Worm (Caenorhabditis elegans) whole organism, early embryonic: ENCODE data around the gene ZK262.19.

Experiments used
- B0310.2 ChIP-seq: sonication (generic microtip); optimal IDR thresholded peaks from 2 replicates; lab custom pipeline; 2016; ENCODE audit warnings: mild to moderate bottlenecking, missing genetic modification characterization, missing compliant biosample characterization
- F13C5.2 ChIP-seq: sonication (generic microtip); optimal IDR thresholded peaks from 2 replicates; lab custom pipeline; 2017; ENCODE audit warnings: mild to moderate bottlenecking, missing genetic modification characterization, inconsistent platforms, missing compliant biosample characterization
- aly-1 ChIP-seq: sonication (generic microtip); optimal IDR thresholded peaks from 2 replicates; lab custom pipeline; 2016; ENCODE audit warnings: missing genetic modification characterization, missing compliant biosample characterization
- ama-1 ChIP-seq: fragments of 150-350 bp; optimal IDR thresholded peaks from 2 replicates; lab custom pipeline; 2014
- ceh-13 ChIP-seq: fragments of 200-800 bp; sonication (Bioruptor generic); optimal IDR thresholded peaks from 2 replicates; lab custom pipeline; 2018; ENCODE audit warnings: mild to moderate bottlenecking, missing genetic modification characterization, missing compliant biosample characterization
- ceh-36 ChIP-seq: sonication (generic microtip); optimal IDR thresholded peaks from 2 replicates; lab custom pipeline; 2016; ENCODE audit warnings: missing genetic modification characterization, inconsistent platforms, missing compliant biosample characterization
- ets-7 ChIP-seq: sonication (generic microtip); optimal IDR thresholded peaks from 2 replicates; lab custom pipeline; 2016; ENCODE audit warnings: missing genotype, missing genetic modification characterization, missing compliant biosample characterization
- flt-1 ChIP-seq: fragments of 200-800 bp; sonication (Bioruptor generic); IDR thresholded peaks from 2 replicates; pipeline ENCODE4 v1.3.6; 2022; ENCODE audit warnings: missing genetic modification characterization, missing compliant biosample characterization
- hmbx-1 ChIP-seq: sonication (generic microtip); optimal IDR thresholded peaks from 2 replicates; lab custom pipeline; 2016; ENCODE audit warnings: mild to moderate bottlenecking, missing genetic modification characterization, missing compliant biosample characterization
- hmg-4 ChIP-seq: fragments of 200-800 bp; sonication (Bioruptor generic); optimal IDR thresholded peaks from 2 replicates; lab custom pipeline; 2018; ENCODE audit warnings: mild to moderate bottlenecking, missing genetic modification characterization, missing compliant biosample characterization
- hnd-1 ChIP-seq: sonication (generic microtip); optimal IDR thresholded peaks from 2 replicates; lab custom pipeline; 2016; ENCODE audit warnings: missing genetic modification characterization, missing compliant biosample characterization
- pes-1 ChIP-seq: fragments of 200-800 bp; sonication (Bioruptor generic); IDR thresholded peaks from 2 replicates; pipeline ENCODE4 v1.3.6; 2022; ENCODE audit warnings: missing genetic modification reagents, missing genetic modification characterization, missing compliant biosample characterization
- scrt-1 ChIP-seq: fragments of 200-800 bp; sonication (Bioruptor generic); IDR thresholded peaks from 2 replicates; pipeline ENCODE4 v1.3.6; 2022; ENCODE audit warnings: missing genetic modification characterization, missing compliant biosample characterization
- sea-1 ChIP-seq: fragments of 200-800 bp; sonication (Bioruptor generic); conservative IDR thresholded peaks from 2 replicates; pipeline ENCODE4 v1.3.6; 2022; ENCODE audit warnings: missing genetic modification characterization, missing compliant biosample characterization
- tbx-11 ChIP-seq: fragments of 200-800 bp; sonication (Bioruptor generic); IDR thresholded peaks from 2 replicates; pipeline ENCODE4 v1.3.6; 2022; ENCODE audit warnings: missing genetic modification characterization, missing compliant biosample characterization
- tbx-37 ChIP-seq: fragments of 200-800 bp; sonication (Bioruptor generic); conservative IDR thresholded peaks from 2 replicates; pipeline ENCODE4 v1.3.6; 2022; ENCODE audit warnings: missing genetic modification reagents, missing genetic modification characterization, missing compliant biosample characterization
- tra-4 ChIP-seq: sonication (generic microtip); optimal IDR thresholded peaks from 2 replicates; lab custom pipeline; 2017; ENCODE audit warnings: missing genetic modification characterization, missing compliant biosample characterization

Gene ZK262.19

DNA sequence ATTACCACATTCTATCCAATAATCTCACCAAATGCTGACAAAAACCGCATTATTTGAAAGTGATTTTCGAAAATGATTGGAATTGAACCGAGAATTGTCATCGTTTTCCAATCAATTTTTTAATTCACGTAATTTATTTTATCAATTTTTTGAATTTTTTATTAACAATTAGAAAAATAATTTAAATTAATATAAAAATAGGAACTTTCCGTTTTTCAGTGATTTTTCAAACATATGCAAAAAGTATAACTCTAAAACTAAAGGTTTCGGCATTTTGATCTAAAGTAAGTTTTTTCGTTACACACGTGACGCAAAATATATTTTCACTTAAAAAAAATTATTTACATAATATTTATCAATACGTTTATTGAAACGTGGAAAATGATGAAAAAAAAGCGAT, 31.2 kb downstream of the ZK262.19 start, which contains the start of gene Y51A2B.6:
Y51A2B.6 (minus strand) TSS at position 101 of the 400 bp plus-strand sequence.
- TF ChIP-seq ama-1 = no peak
- TF ChIP-seq ets-7 = no peak
- no peak for TF ChIP-seq F13C5.2 (tag; lab: Kevin White, UChicago)
- no peak for TF ChIP-seq hmbx-1
- no peak for TF ChIP-seq pes-1 (GFP tag; lab: Robert Waterston, UW)
- no peak for TF ChIP-seq tbx-11 (GFP tag; lab: Robert Waterston, UW)
- TF ChIP-seq sea-1 (GFP tag; lab: Robert Waterston, UW) = no peak
- TF ChIP-seq hmg-4 (GFP tag; lab: Kevin White, UChicago) = no peak

- TF ChIP-seq hnd-1 (tag; lab: Kevin White, UChicago) = no peak
- TF ChIP-seq tbx-37 = no peak
Measured at ce11 chrV:18389046-18389445, 36.4 kb downstream of the ZK262.19 start, which contains the start of the genes Y51A2B.4 and Y51A2B.5. TSS of gene Y51A2B.4 (minus strand) at chrV:18389146. TSS of gene Y51A2B.5 (plus strand) at chrV:18389277.

DNA sequence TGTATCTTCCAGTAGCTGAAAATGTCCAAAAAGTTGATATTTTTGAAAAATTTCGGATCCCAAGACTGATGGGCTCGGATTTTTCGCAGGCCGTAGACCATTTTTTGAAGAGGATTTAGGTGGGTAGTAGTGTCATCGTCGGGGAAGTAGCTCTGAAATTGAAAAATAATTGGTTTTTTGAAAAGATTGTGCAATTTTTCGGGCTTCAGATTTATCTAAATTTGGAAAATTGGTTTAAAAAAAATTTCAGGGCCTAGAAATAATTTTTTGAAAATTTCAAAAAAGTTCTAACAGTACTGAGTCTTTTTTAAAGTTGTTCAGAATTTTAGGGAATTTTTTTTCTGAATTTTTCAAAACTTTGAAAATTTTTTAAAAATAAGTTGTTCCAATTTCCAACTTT, 42.9 kb downstream of the ZK262.19 start, which contains the start of gene nhr-288:
nhr-288 (minus strand) TSS at position 101 of the 400 bp plus-strand sequence.
- TF ChIP-seq hnd-1 (tag; lab: Kevin White, UChicago) = no peak
- no peak for TF ChIP-seq ceh-13 (GFP tag; lab: Kevin White, UChicago)
- no peak for TF ChIP-seq hmg-4 (GFP tag; lab: Kevin White, UChicago)
- no peak for TF ChIP-seq ets-7
- TF ChIP-seq pes-1 (GFP tag; lab: Robert Waterston, UW) = no peak
- no peak for TF ChIP-seq tbx-37
- TF ChIP-seq ama-1 = no peak
- TF ChIP-seq aly-1 (tag; lab: Kevin White, UChicago) = no peak
- no peak for TF ChIP-seq ceh-36 (tag; lab: Kevin White, UChicago)
- no peak for TF ChIP-seq sea-1 (GFP tag; lab: Robert Waterston, UW)
- TF ChIP-seq hmbx-1 = no peak
- TF ChIP-seq flt-1 (GFP tag; lab: Robert Waterston, UW) = no peak
- TF ChIP-seq B0310.2 = no peak

ce11 chrV:18378819-18379218, 46.6 kb downstream of the ZK262.19 start, which contains the start of gene Y51A2B.8:
TSS of gene Y51A2B.8 (plus strand) at chrV:18379119.
- no peak for TF ChIP-seq aly-1 (tag; lab: Kevin White, UChicago)
- TF ChIP-seq scrt-1 = no peak
- TF ChIP-seq F13C5.2 (tag; lab: Kevin White, UChicago) = no peak
- no peak for TF ChIP-seq ceh-36 (tag; lab: Kevin White, UChicago)
- TF ChIP-seq hmg-4 (GFP tag; lab: Kevin White, UChicago) = no peak
- TF ChIP-seq ets-7 = no peak
- no peak for TF ChIP-seq hmbx-1
- TF ChIP-seq hnd-1 (tag; lab: Kevin White, UChicago) = no peak
- TF ChIP-seq tra-4 (tag; lab: Kevin White, UChicago) = no peak
- no peak for TF ChIP-seq B0310.2
- no peak for TF ChIP-seq sea-1 (GFP tag; lab: Robert Waterston, UW)
- no peak for TF ChIP-seq pes-1 (GFP tag; lab: Robert Waterston, UW)
- no peak for TF ChIP-seq flt-1 (GFP tag; lab: Robert Waterston, UW)
- TF ChIP-seq ceh-13 (GFP tag; lab: Kevin White, UChicago) = no peak
- TF ChIP-seq tbx-11 (GFP tag; lab: Robert Waterston, UW) = no peak
- no peak for TF ChIP-seq ama-1
- no peak for TF ChIP-seq tbx-37

- TF ChIP-seq F13C5.2 (tag; lab: Kevin White, UChicago) = no peak
- TF ChIP-seq ceh-13 (GFP tag; lab: Kevin White, UChicago) = no peak
- no peak for TF ChIP-seq ceh-36 (tag; lab: Kevin White, UChicago)
- no peak for TF ChIP-seq scrt-1
- TF ChIP-seq B0310.2 = no peak
- no peak for TF ChIP-seq aly-1 (tag; lab: Kevin White, UChicago)
- TF ChIP-seq tbx-37 = no peak
- no peak for TF ChIP-seq hnd-1 (tag; lab: Kevin White, UChicago)
- TF ChIP-seq tra-4 (tag; lab: Kevin White, UChicago) = no peak
- TF ChIP-seq sea-1 (GFP tag; lab: Robert Waterston, UW) = no peak
- no peak for TF ChIP-seq ets-7
Measured at ce11 chrV:18375551-18375950, 49.9 kb downstream of the ZK262.19 start.
